Fruit fly (Drosophila melanogaster): ENCODE results near the gene Lint-O.

Gene Lint-O

DNA sequence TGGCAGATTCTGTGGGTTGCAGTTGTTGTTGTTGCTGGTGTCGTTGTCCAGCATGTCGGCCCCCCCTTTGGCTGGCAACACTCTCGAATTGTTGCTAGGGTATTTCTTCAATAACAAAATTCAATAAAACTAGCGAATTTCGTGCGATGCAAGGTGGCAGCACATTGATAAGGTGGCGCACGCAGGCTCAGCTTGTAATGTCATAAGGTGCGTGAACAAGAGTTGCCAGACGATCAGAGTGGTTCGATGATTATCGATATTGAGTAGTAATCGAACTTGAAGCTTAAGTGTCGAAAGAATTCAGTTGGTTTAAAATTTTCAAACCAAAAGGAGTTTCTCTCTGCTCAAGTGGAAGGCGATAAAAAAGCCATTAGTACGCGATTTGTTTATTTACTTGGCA is 21.6 kb downstream of the Lint-O start, which contains the start of gene CG2701 (continued):
- no peak for TF ChIP-seq CG18011 (GFP tag; optimal IDR thresholded peaks at IDR 0.05)
- TF ChIP-seq sug (tag; optimal IDR thresholded peaks at IDR 0.05) = no peak
- TF ChIP-seq ind (GFP tag; optimal IDR thresholded peaks at IDR 0.05) = peak; percentile 21
- no peak for TF ChIP-seq CG2129 (GFP tag; IDR thresholded peaks at IDR 0.05; ENCODE audit: partially characterized antibody)
- TF ChIP-seq CG10979 (tag; optimal IDR thresholded peaks at IDR 0.05) = no peak
- no peak for TF ChIP-seq seq (GFP tag; IDR thresholded peaks at IDR 0.05)
- TF ChIP-seq Spps (tag; optimal IDR thresholded peaks at IDR 0.05) = no peak
- no peak for TF ChIP-seq Usf (GFP tag; optimal IDR thresholded peaks at IDR 0.05)
- no peak for TF ChIP-seq crol (GFP tag; IDR thresholded peaks at IDR 0.05)
- no peak for TF ChIP-seq luna (GFP tag; optimal IDR thresholded peaks at IDR 0.05)
- no peak for TF ChIP-seq CG2202 (tag; optimal IDR thresholded peaks at IDR 0.05)
- peak; percentile 11 for TF ChIP-seq phol (tag; optimal IDR thresholded peaks at IDR 0.05)
- TF ChIP-seq CG7786 (GFP tag; optimal IDR thresholded peaks at IDR 0.05) = no peak
- no peak for TF ChIP-seq CG12299 (tag; optimal IDR thresholded peaks at IDR 0.05)
- peak; percentile 99 for TF ChIP-seq CG6689 (GFP tag; IDR thresholded peaks at IDR 0.05)
- TF ChIP-seq onecut (GFP tag; IDR thresholded peaks at IDR 0.05) = no peak
- peak; percentile 27 for TF ChIP-seq CoRest (tag; optimal IDR thresholded peaks at IDR 0.05)
- TF ChIP-seq CG4328 (GFP tag; optimal IDR thresholded peaks at IDR 0.05) = no peak
- TF ChIP-seq CG9215 (GFP tag; IDR thresholded peaks at IDR 0.05) = no peak
- no peak for TF ChIP-seq CG8290 (GFP tag; optimal IDR thresholded peaks at IDR 0.05)
- no peak for TF ChIP-seq CG8290 (tag; optimal IDR thresholded peaks at IDR 0.05)
- no peak for TF ChIP-seq p53 (GFP tag; optimal IDR thresholded peaks at IDR 0.05)
- TF ChIP-seq CG8359 (GFP tag; optimal IDR thresholded peaks at IDR 0.05; ENCODE audit: borderline replicate concordance) = no peak
- TF ChIP-seq CG7271 (tag; optimal IDR thresholded peaks at IDR 0.05) = no peak
- TF ChIP-seq B-H2 (GFP tag; optimal IDR thresholded peaks at IDR 0.05) = no peak
- no peak for TF ChIP-seq disco-r (GFP tag; optimal IDR thresholded peaks at IDR 0.05)
- TF ChIP-seq CG2120 (GFP tag; optimal IDR thresholded peaks at IDR 0.05) = peak; percentile 43
- peak; percentile 31; the same call in 1 of the 3 replicates for TF ChIP-seq Doc3 (GFP tag; IDR thresholded peaks at IDR 0.05; ENCODE audit: partially characterized antibody)
- TF ChIP-seq hbn (GFP tag; IDR thresholded peaks at IDR 0.05; ENCODE audit: partially characterized antibody) = peak; percentile 56; the same call in 1 of the 2 replicates
- no peak for TF ChIP-seq insv (GFP tag; optimal IDR thresholded peaks at IDR 0.05)
- peak; percentile 4 for TF ChIP-seq pho (GFP tag; optimal IDR thresholded peaks at IDR 0.05)
- TF ChIP-seq CG5180 (GFP tag; optimal IDR thresholded peaks at IDR 0.05) = no peak
- TF ChIP-seq Dad (GFP tag; optimal IDR thresholded peaks at IDR 0.05) = no peak
- no peak for TF ChIP-seq fru (optimal IDR thresholded peaks at IDR 0.05)
- no peak for TF ChIP-seq jigr1 (GFP tag; IDR thresholded peaks at IDR 0.05)
- no peak for TF ChIP-seq CG14667 (GFP tag; IDR thresholded peaks at IDR 0.05)
- 0 out of 4 replicates have a peak, but pooled peaks have one; percentile 67 for TF ChIP-seq chinmo (GFP tag; IDR thresholded peaks at IDR 0.05; ENCODE audit: partially characterized antibody)
- no peak for TF ChIP-seq CG8388 (GFP tag; optimal IDR thresholded peaks at IDR 0.05)
- TF ChIP-seq Rx (GFP tag; IDR thresholded peaks at IDR 0.05) = no peak
- TF ChIP-seq abd-A (tag; optimal IDR thresholded peaks at IDR 0.05) = no peak
- TF ChIP-seq CG12104 (GFP tag; optimal IDR thresholded peaks at IDR 0.05) = no peak
- TF ChIP-seq kay (GFP tag; optimal IDR thresholded peaks at IDR 0.05) = no peak
- no peak for TF ChIP-seq pum (GFP tag; optimal IDR thresholded peaks at IDR 0.05)
- TF ChIP-seq crp (GFP tag; optimal IDR thresholded peaks at IDR 0.05) = peak in 1 of 2 experiments; percentile 18
- TF ChIP-seq vnd (GFP tag; IDR thresholded peaks at IDR 0.05; ENCODE audit: partially characterized antibody) = peak; percentile 54; the same call in 2 of the 3 replicates
- TF ChIP-seq sim (GFP tag; IDR thresholded peaks at IDR 0.05) = no peak
- TF ChIP-seq ems (GFP tag; optimal IDR thresholded peaks at IDR 0.05) = no peak
- no peak for TF ChIP-seq Hr78 (GFP tag; optimal IDR thresholded peaks at IDR 0.05)
- TF ChIP-seq prd (optimal IDR thresholded peaks at IDR 0.05) = no peak
- TF ChIP-seq prd (GFP tag; IDR thresholded peaks at IDR 0.05) = no peak
- TF ChIP-seq Hand (GFP tag; optimal IDR thresholded peaks at IDR 0.05) = no peak
- no peak for TF ChIP-seq ssp (GFP tag; IDR thresholded peaks at IDR 0.05)
